Worm (Caenorhabditis elegans) whole organism, late embryonic: ENCODE data around the gene T22C8.4.

Experiments used
- F13H6.1 ChIP-seq: sonication (generic microtip); optimal IDR thresholded peaks from 2 replicates; lab custom pipeline; 2016; ENCODE audit warnings: missing genetic modification characterization, missing compliant biosample characterization
- ceh-31 ChIP-seq: sonication (generic microtip); optimal IDR thresholded peaks from 2 replicates; lab custom pipeline; 2016; ENCODE audit warnings: missing genetic modification characterization, missing compliant biosample characterization
- elt-2 ChIP-seq: sonication (generic microtip); optimal IDR thresholded peaks from 2 replicates; lab custom pipeline; 2016; ENCODE audit warnings: missing genetic modification reagents, missing genetic modification characterization, missing compliant biosample characterization
- ets-4 ChIP-seq: sonication (generic microtip); optimal IDR thresholded peaks from 2 replicates; lab custom pipeline; 2016; ENCODE audit warnings: missing genetic modification characterization, missing compliant biosample characterization
- gmeb-2 ChIP-seq: sonication (generic microtip); optimal IDR thresholded peaks from 2 replicates; lab custom pipeline; 2016; ENCODE audit warnings: missing genetic modification characterization, inconsistent platforms, missing compliant biosample characterization
- hlh-13 ChIP-seq: fragments of 200-800 bp; sonication (Bioruptor generic); optimal IDR thresholded peaks from 2 replicates; lab custom pipeline; 2018; ENCODE audit warnings: mild to moderate bottlenecking, missing genetic modification characterization, missing compliant biosample characterization
- nfya-1 ChIP-seq: sonication (generic microtip); optimal IDR thresholded peaks from 2 replicates; lab custom pipeline; 2017; ENCODE audit warnings: missing genetic modification characterization, mild to moderate bottlenecking, missing compliant biosample characterization, antibody characterized with exemption, moderate library complexity
- pat-9 ChIP-seq: fragments of 200-800 bp; sonication (Bioruptor generic); optimal IDR thresholded peaks from 2 replicates; lab custom pipeline; 2018; ENCODE audit warnings: mild to moderate bottlenecking, missing genetic modification characterization, moderate library complexity, missing compliant biosample characterization
- pha-2 ChIP-seq: sonication (generic microtip); optimal IDR thresholded peaks from 2 replicates; lab custom pipeline; 2017; ENCODE audit warnings: mild to moderate bottlenecking, missing genetic modification characterization, missing compliant biosample characterization
- pqm-1 ChIP-seq: sonication (generic microtip); optimal IDR thresholded peaks from 2 replicates; lab custom pipeline; 2016; ENCODE audit warnings: missing genetic modification characterization, missing compliant biosample characterization
- sdc-2 ChIP-seq: sonication (generic microtip); optimal IDR thresholded peaks from 2 replicates; lab custom pipeline; 2016; ENCODE audit warnings: missing genotype, missing genetic modification characterization, missing compliant biosample characterization
- tbx-2 ChIP-seq: sonication (generic microtip); optimal IDR thresholded peaks from 2 replicates; lab custom pipeline; 2016; ENCODE audit warnings: missing genetic modification characterization, missing compliant biosample characterization
- ztf-16 ChIP-seq: sonication (generic microtip); optimal IDR thresholded peaks from 2 replicates; lab custom pipeline; 2017; ENCODE audit warnings: missing genetic modification characterization, missing compliant biosample characterization

DNA sequence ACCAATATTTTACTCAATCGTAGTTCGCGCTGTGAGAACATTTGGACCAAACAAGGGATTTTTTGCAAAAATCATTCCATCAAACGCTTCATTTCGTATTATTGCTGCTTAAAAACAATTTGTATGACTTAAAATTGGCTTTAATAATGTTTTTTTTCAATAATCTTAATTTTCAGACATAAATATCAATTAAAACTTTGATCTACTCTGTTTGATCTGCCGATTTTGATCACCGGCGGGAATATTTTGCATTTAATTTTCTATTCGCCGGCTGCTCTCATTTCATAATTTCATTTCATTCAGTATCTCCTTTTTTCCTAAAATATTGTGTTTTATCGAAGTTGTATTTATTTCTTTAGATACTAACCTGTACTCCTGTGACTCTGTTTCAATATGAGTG lies 48.1 kb downstream of the T22C8.4 start, which contains the start of gene puf-5:
- TF ChIP-seq F13H6.1 (tag; lab: Kevin White, UChicago), result no peak
- no peak for TF ChIP-seq nfya-1 (tag; lab: Kevin White, UChicago)
- TF ChIP-seq pqm-1, result no peak
- TF ChIP-seq ets-4 (tag; lab: Kevin White, UChicago), result no peak
- no peak for TF ChIP-seq ztf-16 (tag; lab: Kevin White, UChicago)
- no peak for TF ChIP-seq elt-2 (tag; lab: Kevin White, UChicago)
- TF ChIP-seq hlh-13 (GFP tag; lab: Kevin White, UChicago), result no peak
- no peak for TF ChIP-seq gmeb-2 (tag; lab: Kevin White, UChicago)
- no peak for TF ChIP-seq sdc-2
- TF ChIP-seq pha-2 (tag; lab: Kevin White, UChicago), result no peak
- no peak for TF ChIP-seq pat-9 (tag; lab: Kevin White, UChicago)
- TF ChIP-seq tbx-2 (tag; lab: Kevin White, UChicago), result no peak
- no peak for TF ChIP-seq ceh-31 (tag; lab: Kevin White, UChicago)
